Worm (Caenorhabditis elegans) whole organism, L2 larva: ENCODE results near the gene cee-1.

Source experiments
- blmp-1 ChIP-seq: sonication (generic microtip); optimal IDR thresholded peaks from 2 replicates; lab custom pipeline; 2017; ENCODE audit warnings: missing genetic modification characterization, mild to moderate bottlenecking, missing compliant biosample characterization, antibody characterized with exemption, moderate library complexity; ENCODE audit not compliant: insufficient read depth
- ceh-82 ChIP-seq: fragments of 150-350 bp; optimal IDR thresholded peaks from 2 replicates; lab custom pipeline; 2014; ENCODE audit warnings: missing biosample characterization, missing genetic modification characterization
- gmeb-1 ChIP-seq: fragments of 150-350 bp; optimal IDR thresholded peaks from 2 replicates; lab custom pipeline; 2014; ENCODE audit warnings: missing biosample characterization, missing genetic modification characterization
- nhr-10 ChIP-seq: sonication (generic microtip); optimal IDR thresholded peaks from 2 replicates; lab custom pipeline; 2017; ENCODE audit warnings: missing biosample characterization, missing genetic modification characterization
- skn-1 ChIP-seq: sonication (generic microtip); optimal IDR thresholded peaks from 2 replicates; lab custom pipeline; 2017; ENCODE audit warnings: missing biosample characterization, missing genetic modification characterization
- unc-62 ChIP-seq: fragments of 150-350 bp; optimal IDR thresholded peaks from 2 replicates; lab custom pipeline; 2014; ENCODE audit warnings: missing biosample characterization, missing genetic modification reagents, missing genetic modification characterization
- ztf-11 ChIP-seq: sonication (generic microtip); optimal IDR thresholded peaks from 2 replicates; lab custom pipeline; 2017; ENCODE audit warnings: missing biosample characterization, missing genetic modification characterization

ce11 chrIII:4895313-4895712, 17.2 kb upstream of the cee-1 start:
- no peak for TF ChIP-seq skn-1 (tag; lab: Kevin White, UChicago)
- TF ChIP-seq blmp-1 (tag; lab: Kevin White, UChicago) = no peak
- TF ChIP-seq unc-62 (GFP tag; lab: Kevin White, UChicago) = no peak
- no peak for TF ChIP-seq ceh-82 (tag; lab: Kevin White, UChicago)
- no peak for TF ChIP-seq ztf-11 (tag; lab: Kevin White, UChicago)
- TF ChIP-seq gmeb-1 (tag; lab: Kevin White, UChicago) = no peak
- TF ChIP-seq nhr-10 (tag; lab: Kevin White, UChicago) = no peak
